Fruit fly (Drosophila melanogaster) whole organism, embryonic: ENCODE results near the gene Socs36E.
A peak's percentile ranks its signal among the peaks of the same experiment; 100 is the strongest.

Experiments
- B-H2 ChIP-seq: fragments of 200-800 bp; sonication (Bioruptor generic); optimal IDR thresholded peaks from 2 replicates; lab custom pipeline; 2018; ENCODE audit warnings: missing biosample characterization, mild to moderate bottlenecking, missing genetic modification characterization
- Bteb2 ChIP-seq: fragments of 200-800 bp; sonication (Bioruptor generic); optimal IDR thresholded peaks from 2 replicates; lab custom pipeline; 2016; ENCODE audit warnings: missing biosample characterization, missing genetic modification characterization
- CG10543 ChIP-seq: fragments of 200-800 bp; sonication (Bioruptor generic); optimal IDR thresholded peaks from 3 replicates; lab custom pipeline; 2017; ENCODE audit warnings: missing biosample characterization, mild to moderate bottlenecking, missing genetic modification characterization, moderate library complexity
- CG11398 ChIP-seq: fragments of 200-800 bp; sonication (Bioruptor generic); optimal IDR thresholded peaks from 2 replicates; lab custom pipeline; 2016; ENCODE audit warnings: missing biosample characterization, missing genetic modification characterization
- CG12071 ChIP-seq: fragments of 200-800 bp; sonication (Bioruptor generic); optimal IDR thresholded peaks from 3 replicates; lab custom pipeline; 2018; ENCODE audit warnings: missing biosample characterization, mild to moderate bottlenecking, missing genetic modification characterization
- CG13296 ChIP-seq: fragments of 200-800 bp; sonication (Bioruptor generic); optimal IDR thresholded peaks from 3 replicates; lab custom pipeline; 2018; ENCODE audit warnings: missing biosample characterization, mild to moderate bottlenecking, missing genetic modification characterization
- CG14860 ChIP-seq: fragments of 200-800 bp; sonication (Bioruptor generic); IDR thresholded peaks from 3 replicates; pipeline ENCODE4 v1.3.6; 2022; ENCODE audit warnings: missing biosample characterization, missing genetic modification characterization; ENCODE audit not compliant: partially characterized antibody
- CG1647 ChIP-seq: fragments of 200-800 bp; sonication (Bioruptor generic); optimal IDR thresholded peaks from 3 replicates; lab custom pipeline; 2016; ENCODE audit warnings: missing biosample characterization, missing genetic modification characterization
- CG17361 ChIP-seq: fragments of 200-800 bp; sonication (Bioruptor generic); IDR thresholded peaks from 3 replicates; pipeline ENCODE4 v1.3.6; 2022; ENCODE audit warnings: missing biosample characterization, missing genetic modification characterization
- CG17912 ChIP-seq: fragments of 200-800 bp; sonication (Bioruptor generic); optimal IDR thresholded peaks from 2 replicates; lab custom pipeline; 2018; ENCODE audit warnings: missing biosample characterization, mild to moderate bottlenecking, missing genetic modification characterization
- CG2120 ChIP-seq: fragments of 200-800 bp; sonication (Bioruptor generic); optimal IDR thresholded peaks from 3 replicates; lab custom pipeline; 2016; ENCODE audit warnings: missing biosample characterization, missing genetic modification characterization
- CG4424 ChIP-seq: fragments of 200-800 bp; sonication (Bioruptor generic); optimal IDR thresholded peaks from 3 replicates; lab custom pipeline; 2016; ENCODE audit warnings: missing biosample characterization, missing genetic modification characterization
- CG5180 ChIP-seq: fragments of 200-800 bp; sonication (Bioruptor generic); optimal IDR thresholded peaks from 3 replicates; lab custom pipeline; 2017; ENCODE audit warnings: missing biosample characterization, missing genetic modification characterization, mild to moderate bottlenecking, moderate library complexity, missing genetic modification reagents
- CG8924 ChIP-seq: fragments of 200-800 bp; optimal IDR thresholded peaks from 3 replicates; lab custom pipeline; 2019; ENCODE audit warnings: missing biosample characterization, mild to moderate bottlenecking, missing genetic modification characterization, moderate library complexity
- CG9817 ChIP-seq: fragments of 200-800 bp; sonication (Bioruptor generic); optimal IDR thresholded peaks from 2 replicates; lab custom pipeline; 2018; ENCODE audit warnings: missing biosample characterization, mild to moderate bottlenecking, missing genetic modification characterization, moderate library complexity
- CG9876 ChIP-seq: fragments of 200-800 bp; sonication (Bioruptor generic); optimal IDR thresholded peaks from 2 replicates; lab custom pipeline; 2016; ENCODE audit warnings: missing biosample characterization, missing genetic modification characterization
- D ChIP-seq, 2 experiments: fragments of 200-800 bp in 1 of 2; fragments of >200 bp in 1 of 2; sonication (Bioruptor generic) in 1 of 2; optimal IDR thresholded peaks; 2 replicates in 1 of 2; 3 replicates in 1 of 2; lab custom pipeline; 2017; ENCODE audit warnings: mild to moderate bottlenecking in 1 of 2, missing biosample characterization in 1 of 2, missing genetic modification characterization in 1 of 2, missing genetic modification reagents in 1 of 2
- Dref ChIP-seq: fragments of 200-800 bp; sonication (Bioruptor generic); IDR thresholded peaks from 2 replicates; pipeline ENCODE4 v1.3.6; 2022; ENCODE audit warnings: missing biosample characterization, missing genetic modification characterization
- Fer2 ChIP-seq: fragments of 200-800 bp; sonication (Bioruptor generic); optimal IDR thresholded peaks from 2 replicates; lab custom pipeline; 2018; ENCODE audit warnings: missing biosample characterization, mild to moderate bottlenecking, missing genetic modification characterization, moderate library complexity
- Fer3 ChIP-seq: fragments of 200-800 bp; sonication (Bioruptor generic); optimal IDR thresholded peaks from 2 replicates; lab custom pipeline; 2018; ENCODE audit warnings: missing biosample characterization, mild to moderate bottlenecking, missing genetic modification characterization, moderate library complexity
- H2.0 ChIP-seq: fragments of 200-800 bp; sonication (Bioruptor generic); IDR thresholded peaks from 2 replicates; pipeline ENCODE4 v1.3.6; 2022; ENCODE audit warnings: missing biosample characterization, missing genetic modification characterization
- Jarid2 ChIP-seq: fragments of 200-800 bp; sonication (Bioruptor generic); optimal IDR thresholded peaks from 3 replicates; lab custom pipeline; 2017; ENCODE audit warnings: mild to moderate bottlenecking, missing biosample characterization, missing genetic modification reagents, missing genetic modification characterization
- MESR4 ChIP-seq: fragments of 200-800 bp; sonication (Bioruptor generic); optimal IDR thresholded peaks from 2 replicates; lab custom pipeline; 2018; ENCODE audit warnings: missing biosample characterization, mild to moderate bottlenecking, missing genetic modification characterization, moderate library complexity
- MTF-1 ChIP-seq: fragments of 200-800 bp; sonication (Bioruptor generic); optimal IDR thresholded peaks from 2 replicates; lab custom pipeline; 2018; ENCODE audit warnings: missing biosample characterization, mild to moderate bottlenecking, missing genetic modification characterization, borderline replicate concordance
- Pdp1 ChIP-seq, 2 experiments: fragments of 200-800 bp; sonication (Bioruptor generic); optimal IDR thresholded peaks; 3 replicates each; lab custom pipeline; 2016; ENCODE audit warnings: missing biosample characterization in 2 of 2, missing genetic modification characterization in 2 of 2, mild to moderate bottlenecking in 1 of 2, moderate library complexity in 1 of 2
- Ravus ChIP-seq: fragments of 200-800 bp; sonication (Bioruptor generic); IDR thresholded peaks from 2 replicates; pipeline ENCODE4 v1.3.6; 2022; ENCODE audit warnings: missing biosample characterization, missing genetic modification characterization
- Side ChIP-seq: fragments of 200-800 bp; sonication (Bioruptor generic); optimal IDR thresholded peaks from 2 replicates; lab custom pipeline; 2016; ENCODE audit warnings: missing biosample characterization, missing genetic modification characterization
- Spps ChIP-seq: fragments of 200-800 bp; sonication (Bioruptor generic); optimal IDR thresholded peaks from 2 replicates; lab custom pipeline; 2018; ENCODE audit warnings: missing biosample characterization, mild to moderate bottlenecking, missing genetic modification characterization
- Sry-β ChIP-seq: fragments of 200-800 bp; sonication (Bioruptor generic); optimal IDR thresholded peaks from 2 replicates; lab custom pipeline; 2018; ENCODE audit warnings: missing biosample characterization, mild to moderate bottlenecking, missing genetic modification characterization, moderate library complexity
- Xbp1 ChIP-seq: fragments of 200-800 bp; sonication (Bioruptor generic); optimal IDR thresholded peaks from 3 replicates; lab custom pipeline; 2016; ENCODE audit warnings: missing biosample characterization, mild to moderate bottlenecking, missing genetic modification characterization
- Xrp1 ChIP-seq: fragments of 200-800 bp; sonication (Bioruptor generic); IDR thresholded peaks from 2 replicates; pipeline ENCODE4 v1.3.6; 2022; ENCODE audit warnings: missing biosample characterization, missing genetic modification characterization
- az2 ChIP-seq: fragments of 200-800 bp; sonication (Bioruptor generic); optimal IDR thresholded peaks from 3 replicates; lab custom pipeline; 2016; ENCODE audit warnings: missing biosample characterization, missing genetic modification characterization
- ci ChIP-seq: fragments of 200-800 bp; sonication (Bioruptor generic); IDR thresholded peaks from 3 replicates; pipeline ENCODE4 v1.3.6; 2022; ENCODE audit warnings: missing biosample characterization, missing genetic modification characterization
- dm ChIP-seq: fragments of 200-800 bp; sonication (Bioruptor generic); optimal IDR thresholded peaks from 3 replicates; lab custom pipeline; 2016; ENCODE audit warnings: missing biosample characterization, missing genetic modification characterization
- dmrt11E ChIP-seq: fragments of 200-800 bp; sonication (Bioruptor generic); optimal IDR thresholded peaks from 3 replicates; lab custom pipeline; 2018; ENCODE audit warnings: missing biosample characterization, mild to moderate bottlenecking, missing genetic modification characterization, moderate library complexity
- eve ChIP-seq, 2 experiments: fragments of >200 bp; optimal IDR thresholded peaks; 2 replicates each; lab custom pipeline; 2017; ENCODE audit warnings: missing biosample characterization in 2 of 2, missing genetic modification characterization in 2 of 2
- fd102C ChIP-seq: fragments of 200-800 bp; sonication (Bioruptor generic); optimal IDR thresholded peaks from 2 replicates; lab custom pipeline; 2018; ENCODE audit warnings: missing biosample characterization, mild to moderate bottlenecking, missing genetic modification characterization, moderate library complexity
- fu2 ChIP-seq: fragments of 200-800 bp; sonication (Bioruptor generic); optimal IDR thresholded peaks from 2 replicates; lab custom pipeline; 2016; ENCODE audit warnings: missing biosample characterization, missing genetic modification characterization
- gem ChIP-seq: fragments of 200-800 bp; sonication (Bioruptor generic); optimal IDR thresholded peaks from 2 replicates; lab custom pipeline; 2019; ENCODE audit warnings: missing biosample characterization, mild to moderate bottlenecking, missing genetic modification characterization, moderate library complexity
- gfzf ChIP-seq: fragments of 200-800 bp; sonication (Bioruptor generic); optimal IDR thresholded peaks from 2 replicates; lab custom pipeline; 2016; ENCODE audit warnings: missing biosample characterization, mild to moderate bottlenecking, missing genetic modification characterization, moderate library complexity
- inv ChIP-seq: fragments of 200-800 bp; sonication (Bioruptor generic); IDR thresholded peaks from 2 replicates; pipeline ENCODE4 v1.3.6; 2022; ENCODE audit warnings: missing biosample characterization, missing genetic modification characterization; ENCODE audit not compliant: partially characterized antibody
- mam ChIP-seq: fragments of 200-800 bp; sonication (Bioruptor generic); optimal IDR thresholded peaks from 3 replicates; lab custom pipeline; 2016; ENCODE audit warnings: missing biosample characterization, missing genetic modification characterization
- mirr ChIP-seq: fragments of 200-800 bp; sonication (Bioruptor generic); optimal IDR thresholded peaks from 3 replicates; lab custom pipeline; 2018; ENCODE audit warnings: missing biosample characterization, mild to moderate bottlenecking, missing genetic modification characterization
- nerfin-1 ChIP-seq: fragments of 200-800 bp; sonication (Bioruptor generic); optimal IDR thresholded peaks from 3 replicates; lab custom pipeline; 2019; ENCODE audit warnings: missing biosample characterization, mild to moderate bottlenecking, missing genetic modification characterization, moderate library complexity
- odd ChIP-seq: fragments of 200-800 bp; sonication (Bioruptor generic); optimal IDR thresholded peaks from 2 replicates; lab custom pipeline; 2017; ENCODE audit warnings: missing biosample characterization, mild to moderate bottlenecking, missing genetic modification characterization
- ranshi ChIP-seq: fragments of 200-800 bp; sonication (Bioruptor generic); IDR thresholded peaks from 2 replicates; pipeline ENCODE4 v1.3.6; 2022; ENCODE audit warnings: missing biosample characterization, missing genetic modification characterization
- run ChIP-seq: fragments of 200-800 bp; sonication (Bioruptor generic); optimal IDR thresholded peaks from 3 replicates; lab custom pipeline; 2018; ENCODE audit warnings: missing biosample characterization, mild to moderate bottlenecking, missing genetic modification characterization
- sima ChIP-seq: fragments of 200-800 bp; sonication (Bioruptor generic); optimal IDR thresholded peaks from 2 replicates; lab custom pipeline; 2016; ENCODE audit warnings: missing biosample characterization, missing genetic modification characterization
- sug ChIP-seq: fragments of 200-800 bp; optimal IDR thresholded peaks from 2 replicates; lab custom pipeline; 2019; ENCODE audit warnings: missing biosample characterization, mild to moderate bottlenecking, missing genetic modification characterization, moderate library complexity
- tgo ChIP-seq: fragments of 200-800 bp; sonication (Bioruptor generic); IDR thresholded peaks from 3 replicates; pipeline ENCODE4 v1.3.6; 2022; ENCODE audit warnings: missing biosample characterization, missing genetic modification characterization
- tx ChIP-seq: fragments of 200-800 bp; sonication (Bioruptor generic); optimal IDR thresholded peaks from 2 replicates; lab custom pipeline; 2016; ENCODE audit warnings: missing biosample characterization, missing genetic modification characterization
- unc-4 ChIP-seq: fragments of 200-800 bp; sonication (Bioruptor generic); IDR thresholded peaks from 2 replicates; pipeline ENCODE4 v1.3.6; 2022; ENCODE audit warnings: missing biosample characterization, missing genetic modification characterization; ENCODE audit not compliant: partially characterized antibody

Gene Socs36E

DNA sequence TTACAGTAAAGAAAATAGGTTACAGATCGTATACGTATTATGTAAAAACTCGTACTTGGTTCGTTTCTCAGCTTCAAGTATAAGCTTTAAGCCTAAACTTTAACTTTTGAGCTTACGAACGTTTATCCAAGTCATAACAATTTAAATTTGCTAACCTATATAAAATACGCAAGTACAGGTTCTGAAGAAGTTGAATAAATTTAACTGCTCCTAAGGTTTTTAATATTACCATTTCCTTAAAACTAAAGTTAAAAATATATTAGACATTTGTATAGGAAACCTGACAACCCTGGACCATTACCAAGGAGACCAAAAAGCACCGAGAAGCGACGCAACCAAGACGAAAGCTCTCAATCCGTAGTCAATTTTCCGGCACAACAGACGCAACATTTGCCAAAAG, 32.6 kb downstream of the Socs36E start, which contains the start of gene CG5758 (continued):
- no peak for TF ChIP-seq Side (GFP tag; lab: Kevin White, UChicago)
- TF ChIP-seq ci (GFP tag; lab: Robert Waterston, UW): 0 out of 3 replicates have a peak, but pooled peaks have one; percentile 37
- TF ChIP-seq MTF-1 (GFP tag; lab: Kevin White, UChicago): no peak
- peak; percentile 16 for TF ChIP-seq CG9817
- no peak for TF ChIP-seq tx
- TF ChIP-seq Xbp1 (GFP tag; lab: Kevin White, UChicago): no peak
- no peak for TF ChIP-seq CG12071 (GFP tag; lab: Kevin White, UChicago)
- no peak for TF ChIP-seq CG1647 (GFP tag; lab: Kevin White, UChicago)
- no peak for TF ChIP-seq D (optimal IDR thresholded peaks at IDR 0.05; lab: Kevin White, UChicago)
- no peak for TF ChIP-seq D (GFP tag; optimal IDR thresholded peaks at IDR 0.05; lab: Kevin White, UChicago)
- TF ChIP-seq CG14860 (GFP tag; lab: Robert Waterston, UW): no peak
- no peak for TF ChIP-seq Sry-β (GFP tag; lab: Kevin White, UChicago)
- no peak for TF ChIP-seq mirr
- no peak for TF ChIP-seq unc-4
- TF ChIP-seq CG5180 (GFP tag; lab: Kevin White, UChicago): peak; percentile 57
- TF ChIP-seq MESR4 (GFP tag; lab: Kevin White, UChicago): no peak
- no peak for TF ChIP-seq CG13296
- TF ChIP-seq tgo (GFP tag; lab: Robert Waterston, UW): no peak
- no peak for TF ChIP-seq CG8924 (tag; lab: Kevin White, UChicago)
- no peak for TF ChIP-seq CG17912
- no peak for TF ChIP-seq H2.0
- no peak for TF ChIP-seq CG10543 (GFP tag; lab: Kevin White, UChicago)
- peak; percentile 31 for TF ChIP-seq B-H2
- no peak for TF ChIP-seq Spps (tag; lab: Kevin White, UChicago)
- TF ChIP-seq CG17361 (GFP tag; lab: Robert Waterston, UW): no peak
- peak; percentile 44 for TF ChIP-seq gem (tag; lab: Kevin White, UChicago)
- no peak for TF ChIP-seq Xrp1 (GFP tag; lab: Robert Waterston, UW)
- no peak for TF ChIP-seq fd102C (GFP tag; lab: Kevin White, UChicago)
- TF ChIP-seq run (tag; lab: Kevin White, UChicago): no peak
- peak; percentile 67 for TF ChIP-seq CG2120 (GFP tag; lab: Kevin White, UChicago)
- no peak for TF ChIP-seq eve (GFP tag; optimal IDR thresholded peaks at IDR 0.05; lab: Kevin White, UChicago)
- peak; percentile 25 for TF ChIP-seq mam (GFP tag; lab: Kevin White, UChicago)
- no peak for TF ChIP-seq Bteb2 (GFP tag; lab: Kevin White, UChicago)
- TF ChIP-seq Jarid2 (GFP tag; lab: Kevin White, UChicago): no peak
- TF ChIP-seq inv (GFP tag; lab: Robert Waterston, UW): no peak
- no peak for TF ChIP-seq CG9876 (GFP tag; lab: Kevin White, UChicago)
- TF ChIP-seq sima (GFP tag; lab: Kevin White, UChicago): no peak
- peak in 1 of 2 experiments; percentile 64 for TF ChIP-seq Pdp1 (GFP tag; optimal IDR thresholded peaks at IDR 0.05; lab: Kevin White, UChicago)
- no peak for TF ChIP-seq dmrt11E (tag; lab: Kevin White, UChicago)
- no peak for TF ChIP-seq Ravus (GFP tag; lab: Robert Waterston, UW)

DNA sequence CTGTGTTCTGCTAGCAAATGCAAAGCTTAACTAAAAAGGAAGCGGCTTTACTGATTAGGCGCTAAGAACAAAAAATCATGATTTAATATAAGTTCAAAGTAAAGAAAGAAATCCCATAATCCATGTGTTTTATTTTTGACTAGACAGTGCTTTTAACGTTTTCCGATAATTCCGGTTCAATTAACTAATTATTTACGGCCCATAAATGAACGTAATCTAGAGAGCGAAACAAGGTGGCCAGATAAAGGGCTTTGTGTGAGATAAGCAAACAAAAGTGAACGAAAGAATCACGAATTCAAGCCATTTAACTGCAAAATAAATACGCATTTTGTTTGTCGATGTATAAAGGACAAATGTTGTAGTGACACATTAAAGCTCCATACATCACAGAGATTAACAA, 37.1 kb downstream of the Socs36E start:
- TF ChIP-seq ranshi (GFP tag; lab: Robert Waterston, UW): no peak
- no peak for TF ChIP-seq CG17361 (GFP tag; lab: Robert Waterston, UW)
- TF ChIP-seq Dref (GFP tag; lab: Robert Waterston, UW): no peak
- TF ChIP-seq gfzf (GFP tag; lab: Kevin White, UChicago): no peak
- no peak for TF ChIP-seq Fer2 (tag; lab: Kevin White, UChicago)
- TF ChIP-seq dm: no peak
- TF ChIP-seq CG11398 (GFP tag; lab: Kevin White, UChicago): no peak
- TF ChIP-seq nerfin-1 (tag; lab: Kevin White, UChicago): no peak
- TF ChIP-seq odd: no peak
- no peak for TF ChIP-seq CG4424 (GFP tag; lab: Kevin White, UChicago)
- TF ChIP-seq fu2 (GFP tag; lab: Kevin White, UChicago): no peak
- TF ChIP-seq sug (tag; lab: Kevin White, UChicago): peak; percentile 43
- TF ChIP-seq az2 (GFP tag; lab: Kevin White, UChicago): no peak
- no peak for TF ChIP-seq Fer3 (tag; lab: Kevin White, UChicago)
